Worm (Caenorhabditis elegans) whole organism, L1 larva: Measurements from ENCODE around the gene F56H9.6.

ENCODE experiments used
- C04F5.9 ChIP-seq: sonication (generic microtip); optimal IDR thresholded peaks from 2 replicates; lab custom pipeline; 2016; ENCODE audit warnings: missing genetic modification characterization, missing compliant biosample characterization
- C16A3.4 ChIP-seq: fragments of 150-350 bp; optimal IDR thresholded peaks from 2 replicates; lab custom pipeline; 2014; ENCODE audit warnings: missing biosample characterization, missing genetic modification characterization
- C34B4.2 ChIP-seq: sonication (generic microtip); optimal IDR thresholded peaks from 2 replicates; lab custom pipeline; 2017; ENCODE audit warnings: mild to moderate bottlenecking, missing genetic modification characterization, missing compliant biosample characterization
- F16B12.6 ChIP-seq: fragments of 150-350 bp; optimal IDR thresholded peaks from 2 replicates; lab custom pipeline; 2014; ENCODE audit warnings: missing biosample characterization, missing genetic modification characterization
- Y116A8C.19 ChIP-seq: sonication (generic microtip); optimal IDR thresholded peaks from 2 replicates; lab custom pipeline; 2016; ENCODE audit warnings: missing compliant biosample characterization, missing genetic modification characterization, borderline replicate concordance
- aha-1 ChIP-seq: fragments of 150-350 bp; optimal IDR thresholded peaks from 2 replicates; lab custom pipeline; 2014; ENCODE audit warnings: missing biosample characterization, missing genetic modification characterization
- aly-2 ChIP-seq: fragments of 150-350 bp; optimal IDR thresholded peaks from 2 replicates; lab custom pipeline; 2014; ENCODE audit warnings: missing biosample characterization, missing genetic modification characterization
- ama-1 ChIP-seq: fragments of 150-350 bp; optimal IDR thresholded peaks from 2 replicates; lab custom pipeline; 2014
- ceh-8 ChIP-seq: fragments of 200-800 bp; sonication (Bioruptor generic); optimal IDR thresholded peaks from 2 replicates; lab custom pipeline; 2018; ENCODE audit warnings: mild to moderate bottlenecking, missing genetic modification characterization, moderate library complexity, missing compliant biosample characterization
- ceh-82 ChIP-seq, 3 experiments: fragments of 150-350 bp in 1 of 3; sonication (generic microtip) in 2 of 3; optimal IDR thresholded peaks; 2 replicates each; lab custom pipeline; 2014 to 2017; ENCODE audit warnings: missing biosample characterization in 3 of 3, missing genetic modification characterization in 3 of 3
- ceh-88 ChIP-seq: fragments of 200-800 bp; sonication (Bioruptor generic); IDR thresholded peaks from 2 replicates; pipeline ENCODE4 v1.3.6; 2022; ENCODE audit warnings: missing genetic modification characterization, missing compliant biosample characterization
- ceh-90 ChIP-seq: sonication (generic microtip); optimal IDR thresholded peaks from 2 replicates; lab custom pipeline; 2016; ENCODE audit warnings: missing genetic modification characterization, missing compliant biosample characterization
- ces-1 ChIP-seq: fragments of 150-350 bp; optimal IDR thresholded peaks from 2 replicates; lab custom pipeline; 2014; ENCODE audit warnings: missing biosample characterization, missing genetic modification reagents, missing genetic modification characterization
- dpl-1 ChIP-seq, 3 experiments: fragments of 150-350 bp in 2 of 3; sonication (generic microtip) in 1 of 3; optimal IDR thresholded peaks; 2 replicates each; lab custom pipeline; 2014 to 2017; ENCODE audit warnings: missing biosample characterization in 3 of 3, missing genetic modification characterization in 3 of 3, missing genetic modification reagents in 3 of 3
- egl-13 ChIP-seq: sonication (generic microtip); optimal IDR thresholded peaks from 2 replicates; lab custom pipeline; 2016; ENCODE audit warnings: missing genotype, missing genetic modification reagents, missing genetic modification characterization, missing compliant biosample characterization
- egl-27 ChIP-seq, 2 experiments: fragments of 150-350 bp in 1 of 2; sonication (generic microtip); optimal IDR thresholded peaks; 3 replicates each; lab custom pipeline; 2017 to 2018; ENCODE audit warnings: missing biosample characterization in 2 of 2, missing genetic modification characterization in 2 of 2, missing genetic modification reagents in 2 of 2
- elt-2 ChIP-seq: sonication (generic microtip); optimal IDR thresholded peaks from 2 replicates; lab custom pipeline; 2016; ENCODE audit warnings: missing genetic modification characterization, mild to moderate bottlenecking, inconsistent platforms, missing compliant biosample characterization, missing genetic modification reagents
- elt-3 ChIP-seq, 6 experiments: fragments of 150-350 bp in 1 of 6; sonication (generic microtip); optimal IDR thresholded peaks; 2 replicates each; lab custom pipeline; 2017 to 2018; ENCODE audit warnings: missing biosample characterization in 6 of 6, missing genetic modification characterization in 6 of 6, inconsistent platforms in 1 of 6
- fkh-10 ChIP-seq: sonication (generic microtip); optimal IDR thresholded peaks from 2 replicates; lab custom pipeline; 2017; ENCODE audit warnings: missing biosample characterization, missing genetic modification reagents, missing genetic modification characterization
- fkh-4 ChIP-seq: sonication (generic microtip); optimal IDR thresholded peaks from 2 replicates; lab custom pipeline; 2016; ENCODE audit warnings: missing compliant biosample characterization, missing genetic modification characterization, borderline replicate concordance
- fkh-8 ChIP-seq: sonication (generic microtip); optimal IDR thresholded peaks from 2 replicates; lab custom pipeline; 2016; ENCODE audit warnings: mild to moderate bottlenecking, missing genetic modification characterization, missing compliant biosample characterization
- hlh-17 ChIP-seq: fragments of 200-800 bp; sonication (Bioruptor generic); optimal IDR thresholded peaks from 2 replicates; lab custom pipeline; 2018; ENCODE audit warnings: missing genetic modification characterization, mild to moderate bottlenecking, missing compliant biosample characterization, moderate library complexity, borderline replicate concordance
- hlh-4 ChIP-seq: sonication (generic microtip); optimal IDR thresholded peaks from 2 replicates; lab custom pipeline; 2016; ENCODE audit warnings: mild to moderate bottlenecking, missing genetic modification characterization, missing compliant biosample characterization
- irx-1 ChIP-seq: sonication (generic microtip); optimal IDR thresholded peaks from 2 replicates; lab custom pipeline; 2016; ENCODE audit warnings: missing genetic modification characterization, missing compliant biosample characterization
- isw-1 ChIP-seq: fragments of 200-800 bp; sonication (Bioruptor generic); IDR thresholded peaks from 2 replicates; pipeline ENCODE4 v1.3.6; 2022; ENCODE audit warnings: missing genetic modification characterization, missing compliant biosample characterization
- jun-1 ChIP-seq: fragments of 150-350 bp; optimal IDR thresholded peaks from 2 replicates; lab custom pipeline; 2014; ENCODE audit warnings: missing biosample characterization, missing genetic modification reagents, missing genetic modification characterization
- lin-14 ChIP-seq: fragments of 200-800 bp; sonication (Bioruptor generic); optimal IDR thresholded peaks from 2 replicates; lab custom pipeline; 2018; ENCODE audit warnings: mild to moderate bottlenecking, missing genetic modification characterization, moderate library complexity, missing compliant biosample characterization
- lin-15B ChIP-seq: fragments of 150-350 bp; sonication (generic microtip); optimal IDR thresholded peaks from 3 replicates; lab custom pipeline; 2014; ENCODE audit warnings: missing biosample characterization, missing genetic modification characterization
- lin-35 ChIP-seq, 2 experiments: fragments of 150-350 bp; optimal IDR thresholded peaks; 2 replicates each; lab custom pipeline; 2014; ENCODE audit warnings: missing biosample characterization in 2 of 2, missing genetic modification characterization in 2 of 2, missing genetic modification reagents in 2 of 2
- mab-9 ChIP-seq: fragments of 200-800 bp; sonication (Bioruptor generic); IDR thresholded peaks from 2 replicates; pipeline ENCODE4 v1.3.6; 2022; ENCODE audit warnings: missing genetic modification reagents, missing genetic modification characterization, missing compliant biosample characterization
- mef-2 ChIP-seq: fragments of 150-350 bp; optimal IDR thresholded peaks from 2 replicates; lab custom pipeline; 2014; ENCODE audit warnings: missing biosample characterization, missing genetic modification characterization
- nhr-11 ChIP-seq: fragments of 150-350 bp; optimal IDR thresholded peaks from 2 replicates; lab custom pipeline; 2014; ENCODE audit warnings: missing biosample characterization, missing genetic modification characterization
- nhr-12 ChIP-seq: sonication (generic microtip); optimal IDR thresholded peaks from 2 replicates; lab custom pipeline; 2017; ENCODE audit warnings: missing biosample characterization, missing genetic modification characterization
- nhr-237 ChIP-seq: fragments of 150-350 bp; optimal IDR thresholded peaks from 2 replicates; lab custom pipeline; 2014; ENCODE audit warnings: missing biosample characterization, missing genetic modification characterization
- nhr-28 ChIP-seq: fragments of 150-350 bp; optimal IDR thresholded peaks from 2 replicates; lab custom pipeline; 2014; ENCODE audit warnings: missing biosample characterization, missing genetic modification characterization
- nhr-47 ChIP-seq: sonication (generic microtip); optimal IDR thresholded peaks from 2 replicates; lab custom pipeline; 2016; ENCODE audit warnings: mild to moderate bottlenecking, missing genetic modification characterization, moderate library complexity, missing compliant biosample characterization
- nhr-71 ChIP-seq: sonication (generic microtip); optimal IDR thresholded peaks from 2 replicates; lab custom pipeline; 2016; ENCODE audit warnings: mild to moderate bottlenecking, missing genetic modification characterization, moderate library complexity, missing compliant biosample characterization
- nhr-76 ChIP-seq: sonication (generic microtip); optimal IDR thresholded peaks from 2 replicates; lab custom pipeline; 2017; ENCODE audit warnings: missing biosample characterization, missing genetic modification characterization
- nhr-85 ChIP-seq: sonication (generic microtip); peaks from one replicate; lab custom pipeline; 2016; ENCODE audit warnings: missing genetic modification characterization, inconsistent platforms, missing compliant biosample characterization
- nhr-90 ChIP-seq: sonication (generic microtip); optimal IDR thresholded peaks from 2 replicates; lab custom pipeline; 2016; ENCODE audit warnings: mild to moderate bottlenecking, missing genetic modification characterization, missing compliant biosample characterization; ENCODE audit not compliant: poor library complexity
- pag-3 ChIP-seq: sonication (generic microtip); optimal IDR thresholded peaks from 2 replicates; lab custom pipeline; 2017; ENCODE audit warnings: missing genetic modification characterization, mild to moderate bottlenecking, missing compliant biosample characterization, antibody characterized with exemption, borderline replicate concordance; ENCODE audit not compliant: insufficient read depth
- pax-3 ChIP-seq: fragments of 200-800 bp; sonication (Bioruptor generic); optimal IDR thresholded peaks from 2 replicates; lab custom pipeline; 2018; ENCODE audit warnings: mild to moderate bottlenecking, missing genetic modification characterization, moderate library complexity, missing compliant biosample characterization
- rnt-1 ChIP-seq: sonication (generic microtip); optimal IDR thresholded peaks from 2 replicates; lab custom pipeline; 2016; ENCODE audit warnings: mild to moderate bottlenecking, missing genetic modification characterization, moderate library complexity, missing compliant biosample characterization
- snpc-4 ChIP-seq: fragments of 150-350 bp; optimal IDR thresholded peaks from 2 replicates; lab custom pipeline; 2014; ENCODE audit warnings: missing biosample characterization, missing genetic modification characterization
- snu-23 ChIP-seq: sonication (generic microtip); optimal IDR thresholded peaks from 2 replicates; lab custom pipeline; 2016; ENCODE audit warnings: missing genetic modification characterization, missing compliant biosample characterization
- sox-4 ChIP-seq: sonication (generic microtip); optimal IDR thresholded peaks from 2 replicates; lab custom pipeline; 2016; ENCODE audit warnings: missing genetic modification characterization, missing compliant biosample characterization
- tbx-2 ChIP-seq: sonication (generic microtip); optimal IDR thresholded peaks from 2 replicates; lab custom pipeline; 2016; ENCODE audit warnings: missing genetic modification characterization, missing compliant biosample characterization
- tlp-1 ChIP-seq: fragments of 150-350 bp; optimal IDR thresholded peaks from 2 replicates; lab custom pipeline; 2014; ENCODE audit warnings: missing biosample characterization, missing genetic modification characterization
- unc-62 ChIP-seq: fragments of 150-350 bp; optimal IDR thresholded peaks from 2 replicates; lab custom pipeline; 2014; ENCODE audit warnings: missing biosample characterization, missing genetic modification reagents, missing genetic modification characterization
- unc-86 ChIP-seq: sonication (generic microtip); optimal IDR thresholded peaks from 2 replicates; lab custom pipeline; 2016; ENCODE audit warnings: missing genetic modification characterization, missing compliant biosample characterization
- vab-15 ChIP-seq: sonication (generic microtip); optimal IDR thresholded peaks from 2 replicates; lab custom pipeline; 2017; ENCODE audit warnings: missing genotype, mild to moderate bottlenecking, missing genetic modification characterization, missing compliant biosample characterization
- ztf-11 ChIP-seq, 2 experiments: sonication (generic microtip); optimal IDR thresholded peaks; 2 replicates each; lab custom pipeline; 2016 to 2017; ENCODE audit warnings: missing genetic modification characterization in 2 of 2, missing biosample characterization in 1 of 2, missing compliant biosample characterization in 1 of 2
- ztf-4 ChIP-seq: fragments of 150-350 bp; optimal IDR thresholded peaks from 2 replicates; lab custom pipeline; 2014; ENCODE audit warnings: missing biosample characterization, missing genetic modification characterization

F56H9.6 gene

ce11 chrV:12659426-12659825, 29.8 kb upstream of the F56H9.6 start, which contains the start of gene ccch-3 (continued):
- TF ChIP-seq nhr-90 (tag; lab: Kevin White, UChicago): peak; percentile 81
- TF ChIP-seq elt-2 (tag; lab: Kevin White, UChicago): no peak
- TF ChIP-seq lin-14 (GFP tag; lab: Kevin White, UChicago): peak; percentile 90
- TF ChIP-seq fkh-8: peak; percentile 70
- no peak for TF ChIP-seq tlp-1 (tag; lab: Kevin White, UChicago)
- TF ChIP-seq jun-1 (tag; lab: Kevin White, UChicago): peak; percentile 3
- TF ChIP-seq nhr-76 (tag; lab: Kevin White, UChicago): no peak
- TF ChIP-seq hlh-4 (tag; lab: Kevin White, UChicago): no peak
- no peak for TF ChIP-seq egl-13 (tag; lab: Kevin White, UChicago)
- no peak for TF ChIP-seq mef-2 (tag; lab: Kevin White, UChicago)
- no peak for TF ChIP-seq lin-15B (tag; lab: Kevin White, UChicago)
- peak; percentile 43 for TF ChIP-seq irx-1 (tag; lab: Kevin White, UChicago)
- peak; percentile 79 for TF ChIP-seq rnt-1
- TF ChIP-seq ceh-8 (GFP tag; lab: Kevin White, UChicago): peak; percentile 51
- peak; percentile 16 for TF ChIP-seq pag-3 (tag; lab: Kevin White, UChicago)
- TF ChIP-seq C34B4.2 (tag; lab: Kevin White, UChicago): no peak
- TF ChIP-seq snpc-4: peak; percentile 74
- TF ChIP-seq fkh-4 (tag; lab: Kevin White, UChicago): peak; percentile 31
- peak; percentile 84 for TF ChIP-seq nhr-71 (tag; lab: Kevin White, UChicago)
- no peak for TF ChIP-seq mab-9 (GFP tag; lab: Robert Waterston, UW)
- no peak for TF ChIP-seq Y116A8C.19
- no peak for TF ChIP-seq nhr-12 (tag; lab: Kevin White, UChicago)
- TF ChIP-seq pax-3: peak; percentile 57
- peak; percentile 80 for TF ChIP-seq nhr-47
- TF ChIP-seq F16B12.6 (tag; lab: Kevin White, UChicago): peak; percentile 48
- no peak for TF ChIP-seq aha-1 (tag; lab: Kevin White, UChicago)
- no peak for TF ChIP-seq ztf-11 (tag; optimal IDR thresholded peaks at IDR 0.05; lab: Kevin White, UChicago)
- no peak for TF ChIP-seq ama-1 (lab: Kevin White, UChicago)
- TF ChIP-seq ceh-90: no peak
- TF ChIP-seq ceh-88: no peak
- no peak for TF ChIP-seq nhr-11 (tag; lab: Kevin White, UChicago)
- TF ChIP-seq nhr-237 (tag; lab: Kevin White, UChicago): no peak
- TF ChIP-seq tbx-2 (tag; lab: Kevin White, UChicago): peak; percentile 77
- peak; percentile 28 for TF ChIP-seq isw-1 (GFP tag; lab: Robert Waterston, UW)
- TF ChIP-seq elt-3 (tag; optimal IDR thresholded peaks at IDR 0.05; lab: Kevin White, UChicago): peak in 3 of 6 experiments; percentile 7 to 71 (median 39)
- peak; percentile 45 for TF ChIP-seq vab-15 (tag; lab: Kevin White, UChicago)
- TF ChIP-seq sox-4 (tag; lab: Kevin White, UChicago): peak; percentile 54
- TF ChIP-seq fkh-10: peak; percentile 17
- TF ChIP-seq unc-86 (tag; lab: Kevin White, UChicago): peak; percentile 29
- TF ChIP-seq nhr-28: no peak
- peak; percentile 27 to 50 (median 44) for TF ChIP-seq ceh-82 (tag; optimal IDR thresholded peaks at IDR 0.05; lab: Kevin White, UChicago)
- TF ChIP-seq nhr-85: peak; percentile 86
- no peak for TF ChIP-seq egl-27 (tag; optimal IDR thresholded peaks at IDR 0.05; lab: Kevin White, UChicago)
- TF ChIP-seq lin-35 (GFP tag; optimal IDR thresholded peaks at IDR 0.05; lab: Kevin White, UChicago): peak; percentile 76 to 86
- TF ChIP-seq hlh-17 (GFP tag; lab: Kevin White, UChicago): no peak
- TF ChIP-seq unc-62: no peak
- peak; percentile 63 to 83 (median 81) for TF ChIP-seq dpl-1 (GFP tag; optimal IDR thresholded peaks at IDR 0.05; lab: Kevin White, UChicago)
- TF ChIP-seq ces-1: no peak
- no peak for TF ChIP-seq aly-2 (tag; lab: Kevin White, UChicago)
- TF ChIP-seq C16A3.4: peak; percentile 85
- no peak for TF ChIP-seq snu-23 (GFP tag; lab: Kevin White, UChicago)
- peak; percentile 34 for TF ChIP-seq ztf-4 (tag; lab: Kevin White, UChicago)
- peak; percentile 42 for TF ChIP-seq C04F5.9
